Worm (Caenorhabditis elegans) whole organism, young adult: ENCODE data around the gene gpx-7.

Experiments used
- B0261.1 ChIP-seq: sonication (generic microtip); optimal IDR thresholded peaks from 2 replicates; lab custom pipeline; 2016; ENCODE audit warnings: mild to moderate bottlenecking, missing genetic modification characterization, moderate library complexity, missing compliant biosample characterization
- B0336.3 ChIP-seq: fragments of 200-800 bp; sonication (Bioruptor generic); IDR thresholded peaks from 2 replicates; pipeline ENCODE4 v1.3.6; 2022; ENCODE audit warnings: missing genetic modification characterization, missing compliant biosample characterization
- C06A6.2 ChIP-seq: fragments of 200-800 bp; sonication (Bioruptor generic); conservative IDR thresholded peaks from 2 replicates; pipeline ENCODE4 v1.3.6; 2022; ENCODE audit warnings: missing genetic modification characterization, missing compliant biosample characterization
- F33H1.4 ChIP-seq: fragments of 200-800 bp; sonication (Bioruptor generic); IDR thresholded peaks from 2 replicates; pipeline ENCODE4 v1.3.6; 2022; ENCODE audit warnings: missing genetic modification reagents, missing genetic modification characterization, missing compliant biosample characterization
- F49E8.2 ChIP-seq: sonication (generic microtip); optimal IDR thresholded peaks from 3 replicates; lab custom pipeline; 2017; ENCODE audit warnings: missing genetic modification characterization, mild to moderate bottlenecking, missing compliant biosample characterization, antibody characterized with exemption, moderate library complexity; ENCODE audit not compliant: insufficient read depth
- F52B5.7 ChIP-seq: sonication (generic microtip); optimal IDR thresholded peaks from 2 replicates; lab custom pipeline; 2016; ENCODE audit warnings: mild to moderate bottlenecking, missing genetic modification characterization, missing compliant biosample characterization
- F55B11.4 ChIP-seq: sonication (generic microtip); optimal IDR thresholded peaks from 2 replicates; lab custom pipeline; 2016; ENCODE audit warnings: missing compliant biosample characterization, missing genetic modification characterization, borderline replicate concordance; ENCODE audit not compliant: insufficient read depth
- T07F8.4 ChIP-seq: sonication (generic microtip); optimal IDR thresholded peaks from 2 replicates; lab custom pipeline; 2016; ENCODE audit warnings: mild to moderate bottlenecking, missing genetic modification characterization, moderate library complexity, missing compliant biosample characterization
- T26A5.8 ChIP-seq: sonication (generic microtip); optimal IDR thresholded peaks from 2 replicates; lab custom pipeline; 2016; ENCODE audit warnings: missing genetic modification characterization, missing compliant biosample characterization
- ZK185.1 ChIP-seq: sonication (generic microtip); optimal IDR thresholded peaks from 2 replicates; lab custom pipeline; 2016; ENCODE audit warnings: mild to moderate bottlenecking, missing genetic modification characterization, missing compliant biosample characterization; ENCODE audit not compliant: poor library complexity, severe bottlenecking
- aptf-2 ChIP-seq: fragments of 200-800 bp; sonication (Bioruptor generic); conservative IDR thresholded peaks from 2 replicates; pipeline ENCODE4 v1.3.6; 2022; ENCODE audit warnings: missing genetic modification reagents, missing genetic modification characterization, missing compliant biosample characterization
- aptf-3 ChIP-seq: fragments of 200-800 bp; sonication (Bioruptor generic); IDR thresholded peaks from 2 replicates; pipeline ENCODE4 v1.3.6; 2022; ENCODE audit warnings: missing genetic modification characterization, missing compliant biosample characterization
- athp-1 ChIP-seq: sonication (generic microtip); optimal IDR thresholded peaks from 2 replicates; lab custom pipeline; 2017; ENCODE audit warnings: mild to moderate bottlenecking, missing genetic modification characterization, missing compliant biosample characterization
- attf-3 ChIP-seq: fragments of 200-800 bp; sonication (Bioruptor generic); conservative IDR thresholded peaks from 2 replicates; pipeline ENCODE4 v1.3.6; 2022; ENCODE audit warnings: missing genetic modification reagents, missing genetic modification characterization, missing compliant biosample characterization
- attf-5 ChIP-seq: fragments of 200-800 bp; sonication (Bioruptor generic); optimal IDR thresholded peaks from 2 replicates; lab custom pipeline; 2018; ENCODE audit warnings: mild to moderate bottlenecking, missing genetic modification characterization, missing compliant biosample characterization
- ceh-58 ChIP-seq: fragments of 200-800 bp; sonication (Bioruptor generic); IDR thresholded peaks from 2 replicates; pipeline ENCODE4 v1.3.6; 2022; ENCODE audit warnings: missing genetic modification characterization, missing compliant biosample characterization
- dpff-1 ChIP-seq: sonication (generic microtip); optimal IDR thresholded peaks from 2 replicates; lab custom pipeline; 2017; ENCODE audit warnings: mild to moderate bottlenecking, missing genetic modification characterization, missing compliant biosample characterization
- efl-1 ChIP-seq: fragments of 150-350 bp; optimal IDR thresholded peaks from 2 replicates; lab custom pipeline; 2014; ENCODE audit warnings: missing biosample characterization, missing genetic modification reagents, missing genetic modification characterization
- gei-17 ChIP-seq: fragments of 200-800 bp; sonication (Bioruptor generic); optimal IDR thresholded peaks from 2 replicates; lab custom pipeline; 2018; ENCODE audit warnings: mild to moderate bottlenecking, missing genetic modification characterization, missing compliant biosample characterization
- madf-3 ChIP-seq: fragments of 200-800 bp; sonication (Bioruptor generic); IDR thresholded peaks from 2 replicates; pipeline ENCODE4 v1.3.6; 2022; ENCODE audit warnings: missing genetic modification reagents, missing genetic modification characterization, missing compliant biosample characterization
- mcd-1 ChIP-seq: fragments of 200-800 bp; sonication (Bioruptor generic); IDR thresholded peaks from 2 replicates; pipeline ENCODE4 v1.3.6; 2022; ENCODE audit warnings: missing genetic modification reagents, missing genetic modification characterization, missing compliant biosample characterization
- nhr-27 ChIP-seq: fragments of 200-800 bp; sonication (Bioruptor generic); optimal IDR thresholded peaks from 2 replicates; lab custom pipeline; 2018; ENCODE audit warnings: mild to moderate bottlenecking, missing genetic modification characterization, moderate library complexity, missing compliant biosample characterization
- nhr-80 ChIP-seq: sonication (generic microtip); optimal IDR thresholded peaks from 2 replicates; lab custom pipeline; 2016; ENCODE audit warnings: missing genetic modification characterization, missing compliant biosample characterization
- nhr-90 ChIP-seq: sonication (generic microtip); optimal IDR thresholded peaks from 2 replicates; lab custom pipeline; 2016; ENCODE audit warnings: missing genotype, mild to moderate bottlenecking, missing genetic modification characterization, missing compliant biosample characterization
- pbrm-1 ChIP-seq: fragments of 200-800 bp; sonication (Bioruptor generic); IDR thresholded peaks from 2 replicates; pipeline ENCODE4 v1.3.6; 2022; ENCODE audit warnings: missing genetic modification reagents, missing genetic modification characterization, missing compliant biosample characterization
- sea-2 ChIP-seq: fragments of 200-800 bp; sonication (Bioruptor generic); IDR thresholded peaks from 2 replicates; pipeline ENCODE4 v1.3.6; 2022; ENCODE audit warnings: missing genetic modification characterization, missing compliant biosample characterization
- snpc-1.3 ChIP-seq: sonication (generic microtip); optimal IDR thresholded peaks from 2 replicates; lab custom pipeline; 2017; ENCODE audit warnings: missing genetic modification characterization, mild to moderate bottlenecking, missing compliant biosample characterization, antibody characterized with exemption, moderate library complexity, missing genotype, missing genetic modification reagents; ENCODE audit not compliant: insufficient read depth
- somi-1 ChIP-seq: fragments of 200-800 bp; sonication (Bioruptor generic); optimal IDR thresholded peaks from 2 replicates; lab custom pipeline; 2018; ENCODE audit warnings: mild to moderate bottlenecking, missing genetic modification characterization, missing compliant biosample characterization
- tlf-1 ChIP-seq: fragments of 200-800 bp; sonication (Bioruptor generic); optimal IDR thresholded peaks from 2 replicates; lab custom pipeline; 2018; ENCODE audit warnings: mild to moderate bottlenecking, missing genetic modification characterization, missing compliant biosample characterization
- unc-62 ChIP-seq: fragments of 150-350 bp; optimal IDR thresholded peaks from 2 replicates; lab custom pipeline; 2014; ENCODE audit warnings: missing biosample characterization, missing genetic modification reagents, missing genetic modification characterization
- zim-3 ChIP-seq: sonication (generic microtip); optimal IDR thresholded peaks from 2 replicates; lab custom pipeline; 2017; ENCODE audit warnings: mild to moderate bottlenecking, missing genetic modification characterization, moderate library complexity, missing compliant biosample characterization
- ztf-25 ChIP-seq: fragments of 200-800 bp; sonication (Bioruptor generic); IDR thresholded peaks from 2 replicates; pipeline ENCODE4 v1.3.6; 2022; ENCODE audit warnings: missing genetic modification reagents, missing genetic modification characterization, missing compliant biosample characterization
- ztf-6 ChIP-seq: fragments of 200-800 bp; sonication (Bioruptor generic); IDR thresholded peaks from 2 replicates; pipeline ENCODE4 v1.3.6; 2022; ENCODE audit warnings: missing genetic modification reagents, missing genetic modification characterization, missing compliant biosample characterization

Gene gpx-7

DNA sequence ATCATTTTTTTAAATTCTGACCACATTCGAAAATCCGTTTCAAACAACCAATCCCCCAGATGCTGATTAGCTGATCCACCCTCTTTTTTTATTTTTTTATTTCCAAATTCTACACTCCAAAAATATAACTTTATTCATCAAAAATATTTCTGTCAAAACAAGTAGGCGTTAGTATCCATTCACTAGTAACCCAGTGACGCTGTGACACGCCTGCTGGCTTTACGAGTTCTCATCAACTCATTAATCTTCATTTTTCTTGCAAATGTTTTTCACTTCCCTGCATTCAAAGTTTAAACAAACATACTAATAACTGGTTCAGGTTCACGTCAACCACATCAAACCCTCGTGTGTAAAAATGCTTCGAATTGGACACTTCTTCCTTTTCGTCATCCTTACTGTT lies 39.0 kb upstream of the gpx-7 start, which contains the start of gene nlp-101:
Gene nlp-101 (plus strand): TSS at position 301 of the 400 bp plus-strand sequence.
- TF ChIP-seq madf-3 (GFP tag; lab: Robert Waterston, UW) (no peak), ceh-58 (GFP tag; lab: Robert Waterston, UW) (no peak), C06A6.2 (GFP tag; lab: Robert Waterston, UW) (no peak), T26A5.8 (no peak), F55B11.4 (no peak), unc-62 (GFP tag; lab: Kevin White, UChicago) (no peak), tlf-1 (GFP tag; lab: Kevin White, UChicago) (no peak), sea-2 (GFP tag; lab: Robert Waterston, UW) (no peak), T07F8.4 (tag; lab: Kevin White, UChicago) (no peak), mcd-1 (GFP tag; lab: Robert Waterston, UW) (no peak), zim-3 (tag; lab: Kevin White, UChicago) (no peak), somi-1 (GFP tag; lab: Kevin White, UChicago) (no peak), efl-1 (no peak), athp-1 (tag; lab: Kevin White, UChicago) (no peak), snpc-1.3 (tag; lab: Kevin White, UChicago) (no peak), B0261.1 (no peak)

DNA sequence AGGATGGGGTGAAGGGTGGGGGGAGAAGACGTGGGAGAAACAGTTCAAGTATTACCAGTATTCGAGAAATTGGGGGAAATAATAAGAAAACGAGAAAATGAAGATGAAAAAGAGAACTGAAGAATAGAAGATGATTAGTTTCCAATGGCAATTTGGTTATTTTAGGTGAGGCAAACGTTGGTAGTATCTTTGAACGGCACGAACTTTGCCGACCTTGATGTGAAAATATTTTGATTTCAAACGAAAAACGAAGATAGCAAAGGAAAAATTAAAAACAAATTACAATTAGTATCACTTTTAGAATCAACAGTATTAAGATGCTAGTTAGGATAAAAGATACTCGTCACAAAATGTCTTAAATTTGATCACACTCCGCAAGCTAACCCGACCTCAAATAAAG lies 34.5 kb upstream of the gpx-7 start, which contains the start of gene sul-3:
Gene sul-3 (minus strand): TSS at position 101 of the 400 bp plus-strand sequence.
- TF ChIP-seq F52B5.7, result no peak
- no peak for TF ChIP-seq F33H1.4 (GFP tag; lab: Robert Waterston, UW)
- TF ChIP-seq pbrm-1, result no peak
- no peak for TF ChIP-seq B0336.3 (GFP tag; lab: Robert Waterston, UW)
- no peak for TF ChIP-seq ztf-25 (GFP tag; lab: Robert Waterston, UW)
- TF ChIP-seq attf-3 (GFP tag; lab: Robert Waterston, UW), result no peak
- TF ChIP-seq dpff-1 (tag; lab: Kevin White, UChicago), result no peak
- no peak for TF ChIP-seq attf-5 (GFP tag; lab: Kevin White, UChicago)
- TF ChIP-seq aptf-2 (GFP tag; lab: Robert Waterston, UW), result no peak
- no peak for TF ChIP-seq nhr-90 (tag; lab: Kevin White, UChicago)
- TF ChIP-seq aptf-3 (GFP tag; lab: Robert Waterston, UW), result no peak

DNA sequence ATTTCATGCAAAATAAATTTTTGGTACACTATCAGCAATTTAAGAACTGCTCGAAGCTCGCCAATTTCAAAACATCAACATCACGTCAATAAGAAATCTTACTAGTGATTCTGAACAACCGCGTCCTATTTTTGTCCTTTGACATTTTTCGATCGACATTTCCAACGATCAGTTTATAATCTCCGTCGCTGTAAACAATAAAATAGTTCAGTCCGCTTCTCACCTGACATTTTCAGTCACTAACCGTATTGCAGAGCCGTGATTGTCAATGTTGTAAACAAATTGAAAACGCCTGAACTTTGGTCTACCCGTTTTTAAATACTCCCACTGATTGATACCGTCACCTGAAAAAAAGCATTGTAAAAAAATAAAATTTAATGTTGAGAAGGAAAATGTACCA lies 28.4 kb upstream of the gpx-7 start:
- TF ChIP-seq efl-1, result no peak
- peak; percentile 51 for TF ChIP-seq nhr-80 (tag; lab: Kevin White, UChicago)

DNA sequence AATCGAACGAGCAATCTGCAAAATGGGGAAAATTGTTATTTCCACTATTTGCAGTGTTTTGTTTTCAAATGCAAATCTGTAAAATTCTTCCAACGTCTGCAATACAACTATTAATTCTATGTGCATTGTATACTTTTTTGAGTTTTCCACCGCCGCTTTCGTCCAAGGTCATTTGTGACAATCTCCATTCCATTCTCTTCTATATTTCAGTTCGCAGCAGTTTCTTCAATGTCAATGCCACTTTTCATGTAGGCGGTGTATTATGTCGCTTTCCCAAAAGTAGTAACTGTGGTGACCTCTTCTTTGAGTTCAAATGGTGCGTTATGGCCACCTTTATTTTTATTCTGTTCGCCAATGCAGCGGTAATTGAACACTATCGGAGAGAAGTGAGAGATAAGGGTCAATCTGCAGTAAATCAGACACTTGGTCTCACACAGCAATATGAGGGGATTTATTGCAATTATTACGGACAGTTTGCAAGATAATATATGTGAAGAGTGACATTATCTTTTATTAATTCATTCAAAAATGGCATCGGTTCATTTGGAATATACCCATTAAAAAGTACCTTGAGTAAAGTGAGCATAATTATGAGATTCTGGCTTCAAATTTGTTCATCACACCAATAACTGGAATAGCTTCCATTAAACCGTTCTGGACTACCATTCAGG lies 27.1 kb upstream of the gpx-7 start:
- TF ChIP-seq gei-17 (GFP tag; lab: Kevin White, UChicago), result no peak
- peak; percentile 26 for TF ChIP-seq unc-62 (GFP tag; lab: Kevin White, UChicago)
- TF ChIP-seq nhr-27, result no peak
- TF ChIP-seq athp-1 (tag; lab: Kevin White, UChicago), result no peak
- no peak for TF ChIP-seq F49E8.2
- no peak for TF ChIP-seq ZK185.1 (tag; lab: Kevin White, UChicago)
- no peak for TF ChIP-seq ztf-6 (GFP tag; lab: Robert Waterston, UW)
